Fruit fly (Drosophila melanogaster): ENCODE results near the gene CG9452.
"Not testable (repeated sequence)": the region's sequence is repeated elsewhere in the genome, so short reads cannot be mapped to it uniquely, and the experiment has no call there.

- TF ChIP-seq CrebA (GFP tag; optimal IDR thresholded peaks at IDR 0.05; ENCODE audit: borderline replicate concordance); tai (GFP tag; optimal IDR thresholded peaks at IDR 0.05); dsf (GFP tag; optimal IDR thresholded peaks at IDR 0.05; ENCODE audit: borderline replicate concordance); psq (GFP tag; optimal IDR thresholded peaks at IDR 0.05); usp (GFP tag; optimal IDR thresholded peaks at IDR 0.05); sv (GFP tag; optimal IDR thresholded peaks at IDR 0.05); ey (GFP tag; optimal IDR thresholded peaks at IDR 0.05); Rel (GFP tag; optimal IDR thresholded peaks at IDR 0.05); Rel (tag; optimal IDR thresholded peaks at IDR 0.05); h (GFP tag; optimal IDR thresholded peaks at IDR 0.05); CG32264 (GFP tag; optimal IDR thresholded peaks at IDR 0.05); dmrt93B (GFP tag; optimal IDR thresholded peaks at IDR 0.05); Jra (GFP tag; optimal IDR thresholded peaks at IDR 0.05); Myc (optimal IDR thresholded peaks at IDR 0.05); Abd-B (GFP tag; optimal IDR thresholded peaks at IDR 0.05): not testable (repeated sequence)
These were observed 36.7 kb downstream of the CG9452 start, which contains the start of the genes CG14096 and CG32214 for dm6 chr3L:19466979-19467378.

Data from whole organism, wandering third instar larva.